Worm (Caenorhabditis elegans) whole organism, mixed stage, embryonic: ENCODE data around the gene best-21.

ENCODE experiments used
- M03D4.4 ChIP-seq: sonication (generic microtip); optimal IDR thresholded peaks from 2 replicates; lab custom pipeline; 2017; ENCODE audit warnings: mild to moderate bottlenecking, missing genetic modification characterization, missing compliant biosample characterization
- bed-3 ChIP-seq: fragments of 200-800 bp; sonication (Bioruptor generic); optimal IDR thresholded peaks from 3 replicates; lab custom pipeline; 2018; ENCODE audit warnings: mild to moderate bottlenecking, missing genetic modification characterization, moderate library complexity, missing compliant biosample characterization
- blmp-1 ChIP-seq: fragments of 150-350 bp; optimal IDR thresholded peaks from 2 replicates; lab custom pipeline; 2014; ENCODE audit warnings: missing biosample characterization, missing genetic modification characterization
- ceh-39 ChIP-seq: fragments of 150-350 bp; optimal IDR thresholded peaks from 2 replicates; lab custom pipeline; 2014; ENCODE audit warnings: missing biosample characterization, missing genetic modification characterization
- ceh-83 ChIP-seq: fragments of 200-800 bp; sonication (Bioruptor generic); optimal IDR thresholded peaks from 2 replicates; lab custom pipeline; 2018; ENCODE audit warnings: mild to moderate bottlenecking, missing genetic modification characterization, missing compliant biosample characterization
- ces-1 ChIP-seq: fragments of 150-350 bp; optimal IDR thresholded peaks from 2 replicates; lab custom pipeline; 2014; ENCODE audit warnings: missing biosample characterization, missing genetic modification reagents, missing genetic modification characterization
- cnd-1 ChIP-seq: fragments of 200-800 bp; sonication (Bioruptor generic); optimal IDR thresholded peaks from 2 replicates; lab custom pipeline; 2018; ENCODE audit warnings: mild to moderate bottlenecking, missing genetic modification characterization, missing compliant biosample characterization
- drap-1 ChIP-seq: fragments of 200-800 bp; sonication (Bioruptor generic); optimal IDR thresholded peaks from 3 replicates; lab custom pipeline; 2018; ENCODE audit warnings: mild to moderate bottlenecking, missing genetic modification characterization, missing compliant biosample characterization
- elt-1 ChIP-seq: sonication (generic microtip); optimal IDR thresholded peaks from 2 replicates; lab custom pipeline; 2017; ENCODE audit warnings: missing genetic modification characterization, mild to moderate bottlenecking, missing compliant biosample characterization, antibody characterized with exemption, moderate library complexity, borderline replicate concordance; ENCODE audit not compliant: insufficient read depth
- elt-3 ChIP-seq: fragments of 150-350 bp; optimal IDR thresholded peaks from 2 replicates; lab custom pipeline; 2014; ENCODE audit warnings: missing biosample characterization, missing genetic modification characterization
- flh-1 ChIP-seq: fragments of 200-800 bp; sonication (Bioruptor generic); optimal IDR thresholded peaks from 2 replicates; lab custom pipeline; 2018; ENCODE audit warnings: mild to moderate bottlenecking, missing genetic modification characterization, moderate library complexity, missing compliant biosample characterization
- ham-2 ChIP-seq: fragments of 200-800 bp; sonication (Bioruptor generic); optimal IDR thresholded peaks from 2 replicates; lab custom pipeline; 2018; ENCODE audit warnings: mild to moderate bottlenecking, missing genetic modification characterization, missing compliant biosample characterization
- hlh-1 ChIP-seq: fragments of 150-350 bp; optimal IDR thresholded peaks from 2 replicates; lab custom pipeline; 2014; ENCODE audit warnings: missing biosample characterization, missing genetic modification reagents, missing genetic modification characterization
- lin-13 ChIP-seq: fragments of 150-350 bp; optimal IDR thresholded peaks from 2 replicates; lab custom pipeline; 2014; ENCODE audit warnings: missing biosample characterization, missing genetic modification characterization
- lin-32 ChIP-seq: fragments of 200-800 bp; sonication (Bioruptor generic); optimal IDR thresholded peaks from 2 replicates; lab custom pipeline; 2018; ENCODE audit warnings: mild to moderate bottlenecking, missing genetic modification characterization, missing compliant biosample characterization
- lsy-2 ChIP-seq: fragments of 150-350 bp; optimal IDR thresholded peaks from 2 replicates; lab custom pipeline; 2014; ENCODE audit warnings: missing biosample characterization, missing genetic modification characterization
- mab-5 ChIP-seq: fragments of 150-350 bp; optimal IDR thresholded peaks from 2 replicates; lab custom pipeline; 2014; ENCODE audit warnings: missing biosample characterization, missing genetic modification characterization
- mep-1 ChIP-seq: fragments of 150-350 bp; optimal IDR thresholded peaks from 2 replicates; lab custom pipeline; 2017; ENCODE audit warnings: missing biosample characterization, missing genetic modification reagents, missing genetic modification characterization, inconsistent platforms
- mls-2 ChIP-seq: sonication (generic microtip); optimal IDR thresholded peaks from 2 replicates; lab custom pipeline; 2016; ENCODE audit warnings: mild to moderate bottlenecking, missing genetic modification characterization, moderate library complexity, missing compliant biosample characterization
- nhr-12 ChIP-seq: fragments of 150-350 bp; optimal IDR thresholded peaks from 2 replicates; lab custom pipeline; 2014; ENCODE audit warnings: missing biosample characterization, missing genetic modification characterization
- nhr-2 ChIP-seq: fragments of 150-350 bp; optimal IDR thresholded peaks from 2 replicates; lab custom pipeline; 2014; ENCODE audit warnings: missing biosample characterization, missing genetic modification characterization
- nhr-237 ChIP-seq: fragments of 150-350 bp; optimal IDR thresholded peaks from 2 replicates; lab custom pipeline; 2014; ENCODE audit warnings: missing biosample characterization, missing genetic modification characterization
- nhr-76 ChIP-seq: sonication (generic microtip); optimal IDR thresholded peaks from 2 replicates; lab custom pipeline; 2017; ENCODE audit warnings: missing biosample characterization, missing genetic modification characterization
- pha-4 ChIP-seq: fragments of 150-350 bp; optimal IDR thresholded peaks from 2 replicates; lab custom pipeline; 2018; ENCODE audit warnings: missing biosample characterization, missing genetic modification reagents, missing genetic modification characterization
- sem-2 ChIP-seq: fragments of 200-800 bp; sonication (Bioruptor generic); optimal IDR thresholded peaks from 2 replicates; lab custom pipeline; 2018; ENCODE audit warnings: mild to moderate bottlenecking, missing genetic modification characterization, missing compliant biosample characterization
- snpc-4 ChIP-seq: fragments of 150-350 bp; optimal IDR thresholded peaks from 2 replicates; lab custom pipeline; 2014; ENCODE audit warnings: missing biosample characterization, missing genetic modification characterization
- sptf-1 ChIP-seq: sonication (generic microtip); optimal IDR thresholded peaks from 2 replicates; lab custom pipeline; 2017; ENCODE audit warnings: mild to moderate bottlenecking, missing genetic modification characterization, moderate library complexity, missing compliant biosample characterization
- tbx-8 ChIP-seq: fragments of 200-800 bp; sonication (Bioruptor generic); optimal IDR thresholded peaks from 2 replicates; lab custom pipeline; 2018; ENCODE audit warnings: mild to moderate bottlenecking, missing genetic modification characterization, moderate library complexity, missing compliant biosample characterization
- unc-120 ChIP-seq: sonication (generic microtip); optimal IDR thresholded peaks from 2 replicates; lab custom pipeline; 2017; ENCODE audit warnings: missing genetic modification characterization, missing compliant biosample characterization; ENCODE audit not compliant: poor library complexity, severe bottlenecking
- unc-62 ChIP-seq: fragments of 150-350 bp; optimal IDR thresholded peaks from 2 replicates; lab custom pipeline; 2014; ENCODE audit warnings: missing biosample characterization, missing genetic modification reagents, missing genetic modification characterization
- ztf-11 ChIP-seq: fragments of 150-350 bp; optimal IDR thresholded peaks from 2 replicates; lab custom pipeline; 2014; ENCODE audit warnings: missing biosample characterization, missing genetic modification characterization

best-21 gene

ce11 chrIV:15302151-15302550, at the start of gene best-21:
Gene best-21 (plus strand): TSS chrIV:15302451.
- TF ChIP-seq ztf-11 = no peak
- TF ChIP-seq pha-4 (tag; lab: Kevin White, UChicago) = no peak
- TF ChIP-seq nhr-2 (tag; lab: Kevin White, UChicago) = no peak
- no peak for TF ChIP-seq elt-3 (tag; lab: Kevin White, UChicago)
- no peak for TF ChIP-seq sem-2 (GFP tag; lab: Kevin White, UChicago)
- no peak for TF ChIP-seq ceh-39
- no peak for TF ChIP-seq mls-2 (tag; lab: Kevin White, UChicago)
- no peak for TF ChIP-seq nhr-12 (tag; lab: Kevin White, UChicago)
- no peak for TF ChIP-seq bed-3 (GFP tag; lab: Kevin White, UChicago)
- TF ChIP-seq cnd-1 (tag; lab: Kevin White, UChicago) = no peak
- TF ChIP-seq M03D4.4 = no peak
- no peak for TF ChIP-seq drap-1
- no peak for TF ChIP-seq lsy-2 (tag; lab: Kevin White, UChicago)
- TF ChIP-seq ces-1 (GFP tag; lab: Kevin White, UChicago) = no peak
- no peak for TF ChIP-seq flh-1
- TF ChIP-seq ham-2 (GFP tag; lab: Kevin White, UChicago) = no peak
- TF ChIP-seq lin-13 = no peak

- TF ChIP-seq lsy-2 (tag; lab: Kevin White, UChicago) (no peak), cnd-1 (tag; lab: Kevin White, UChicago) (no peak), ces-1 (GFP tag; lab: Kevin White, UChicago) (peak; percentile 88), snpc-4 (tag; lab: Kevin White, UChicago) (no peak), nhr-237 (tag; lab: Kevin White, UChicago) (no peak), nhr-2 (tag; lab: Kevin White, UChicago) (no peak), mep-1 (peak; percentile 37), tbx-8 (GFP tag; lab: Kevin White, UChicago) (no peak), blmp-1 (tag; lab: Kevin White, UChicago) (no peak), elt-1 (no peak), ceh-39 (no peak), flh-1 (no peak)
Measured at ce11 chrIV:15259548-15259947, 42.7 kb upstream of the best-21 start, which contains the start of gene Y73F8A.5. Gene Y73F8A.5 (plus strand): TSS chrIV:15259868.

DNA sequence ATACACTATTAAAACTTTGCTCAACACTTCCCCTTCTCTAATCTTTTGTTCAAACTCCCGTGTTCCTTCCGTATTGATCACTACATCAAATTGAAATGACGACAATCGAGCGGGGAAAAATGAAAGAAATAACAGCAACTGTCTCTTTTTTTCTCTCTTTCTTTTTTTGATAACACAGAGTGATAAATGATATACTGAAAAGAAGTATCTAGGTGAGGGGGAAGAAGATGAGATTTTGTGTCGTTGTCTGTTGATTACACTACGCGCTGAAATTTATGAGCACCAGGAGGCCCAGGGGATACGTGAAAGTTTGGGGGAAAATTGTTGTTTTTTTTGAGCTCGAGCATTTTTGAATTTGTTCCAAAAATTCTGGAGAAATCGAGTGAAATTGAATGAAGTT, 28.2 kb upstream of the best-21 start:
- TF ChIP-seq mab-5 (no peak), lin-32 (GFP tag; lab: Kevin White, UChicago) (no peak), lin-13 (no peak), nhr-2 (tag; lab: Kevin White, UChicago) (no peak), unc-62 (GFP tag; lab: Kevin White, UChicago) (peak; percentile 55), hlh-1 (tag; lab: Kevin White, UChicago) (peak; percentile 44), bed-3 (GFP tag; lab: Kevin White, UChicago) (no peak)

DNA sequence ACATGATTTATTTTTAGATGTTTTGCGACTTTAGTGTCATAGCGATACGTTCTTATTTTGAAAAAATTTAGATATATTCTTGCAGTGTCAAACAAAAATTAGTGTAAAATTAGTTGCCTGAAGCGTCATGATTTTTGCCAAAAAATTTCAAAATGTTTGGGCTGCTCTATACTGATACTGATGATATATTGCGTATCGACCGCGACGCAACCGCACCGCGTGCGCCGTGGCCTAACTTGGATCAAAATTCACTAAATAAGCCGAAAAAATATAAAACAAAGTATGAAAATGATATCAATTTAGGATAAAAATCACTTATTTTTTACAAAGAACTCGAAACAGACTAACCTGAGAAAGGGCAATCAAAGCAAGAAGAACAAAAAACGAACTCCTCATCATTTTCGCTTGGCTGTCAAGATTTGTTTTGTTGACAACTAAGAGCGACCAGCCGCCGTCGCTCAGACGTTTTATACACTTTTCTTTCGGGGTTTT, 26.8 kb upstream of the best-21 start, which contains the start of gene ccg-1:
TSS of gene ccg-1 (minus strand) at position 442 of the 492 bp plus-strand sequence.
- TF ChIP-seq M03D4.4 = no peak
- TF ChIP-seq unc-120 (tag; lab: Kevin White, UChicago) = no peak
- TF ChIP-seq mls-2 (tag; lab: Kevin White, UChicago) = no peak
- TF ChIP-seq mab-5 = no peak
- no peak for TF ChIP-seq sptf-1 (tag; lab: Kevin White, UChicago)

DNA sequence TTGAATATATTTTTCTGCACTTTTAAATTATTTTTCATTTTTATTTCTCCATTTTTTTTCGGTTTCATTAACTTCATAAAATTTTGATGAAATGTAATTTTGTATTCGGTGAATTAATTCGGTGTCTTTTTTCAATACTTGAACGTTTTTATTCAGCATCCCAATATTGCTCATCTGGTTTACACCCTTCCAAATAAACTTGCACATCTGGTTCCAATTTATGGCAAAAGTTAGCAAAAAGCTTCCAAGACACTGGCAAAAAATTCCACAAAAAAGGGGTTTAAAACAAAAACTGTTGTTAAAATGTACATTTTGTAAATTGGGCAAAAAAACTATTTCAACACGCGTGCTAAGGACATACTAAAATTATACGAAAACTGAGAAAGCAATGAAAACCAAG, 22.0 kb upstream of the best-21 start:
- no peak for TF ChIP-seq mab-5
- no peak for TF ChIP-seq ceh-39
- no peak for TF ChIP-seq sem-2 (GFP tag; lab: Kevin White, UChicago)
- no peak for TF ChIP-seq drap-1
- TF ChIP-seq nhr-2 (tag; lab: Kevin White, UChicago) = no peak
- TF ChIP-seq mep-1 = no peak
- TF ChIP-seq unc-62 (GFP tag; lab: Kevin White, UChicago) = no peak
- no peak for TF ChIP-seq nhr-76 (tag; lab: Kevin White, UChicago)
- no peak for TF ChIP-seq ceh-83 (GFP tag; lab: Kevin White, UChicago)
